Worm (Caenorhabditis elegans) whole organism, late embryonic: Measurements from ENCODE around the gene C37C3.9.

Source experiments
- ceh-22 ChIP-seq: sonication (generic microtip); optimal IDR thresholded peaks from 2 replicates; lab custom pipeline; 2017; ENCODE audit warnings: missing biosample characterization, missing genetic modification characterization
- ceh-45 ChIP-seq: fragments of 200-800 bp; sonication (Bioruptor generic); IDR thresholded peaks from 2 replicates; pipeline ENCODE4 v1.3.6; 2022; ENCODE audit warnings: missing genetic modification reagents, missing genetic modification characterization, missing compliant biosample characterization
- elt-2 ChIP-seq: sonication (generic microtip); optimal IDR thresholded peaks from 2 replicates; lab custom pipeline; 2016; ENCODE audit warnings: missing genetic modification reagents, missing genetic modification characterization, missing compliant biosample characterization
- hlh-8 ChIP-seq: sonication (generic microtip); optimal IDR thresholded peaks from 2 replicates; lab custom pipeline; 2016; ENCODE audit warnings: missing genotype, missing genetic modification characterization, missing compliant biosample characterization
- tbx-7 ChIP-seq: sonication (generic microtip); optimal IDR thresholded peaks from 2 replicates; lab custom pipeline; 2016; ENCODE audit warnings: missing genotype, missing genetic modification characterization, missing compliant biosample characterization

- no peak for TF ChIP-seq elt-2 (tag; lab: Kevin White, UChicago)
- no peak for TF ChIP-seq ceh-22 (tag; lab: Kevin White, UChicago)
- no peak for TF ChIP-seq tbx-7 (tag; lab: Kevin White, UChicago)
- TF ChIP-seq hlh-8 (tag; lab: Kevin White, UChicago), result peak; percentile 64
- TF ChIP-seq ceh-45 (GFP tag; lab: Robert Waterston, UW), result no peak
Measured at ce11 chrV:7826362-7826761, 28.1 kb downstream of the C37C3.9 start.
